Worm (Caenorhabditis elegans): ENCODE measurements around the gene gcc-2.

- peak; percentile 9 for TF ChIP-seq mes-2 (tag; optimal IDR thresholded peaks at IDR 0.05; ENCODE audit: poor library complexity, severe bottlenecking)
- no peak for TF ChIP-seq dmd-6 (GFP tag; IDR thresholded peaks at IDR 0.05)
- TF ChIP-seq pha-4 (GFP tag; IDR thresholded peaks at IDR 0.05), result no peak
- no peak for TF ChIP-seq pha-4 (tag; optimal IDR thresholded peaks at IDR 0.05)
- no peak for TF ChIP-seq aly-2 (tag; optimal IDR thresholded peaks at IDR 0.05)
- no peak for TF ChIP-seq jun-1 (tag; optimal IDR thresholded peaks at IDR 0.05)
- TF ChIP-seq nhr-28 (tag; optimal IDR thresholded peaks at IDR 0.05), result no peak
These were observed at the start of gene gcc-2 for ce11 chrIII:9762093-9762748.
